Fruit fly (Drosophila melanogaster) whole organism, embryonic: ENCODE results near the gene COX7AL2.

Experiments
- ATbp ChIP-seq: fragments of 200-800 bp; sonication (Bioruptor generic); optimal IDR thresholded peaks from 2 replicates; lab custom pipeline; 2017; ENCODE audit warnings: missing biosample characterization, mild to moderate bottlenecking, missing genetic modification characterization, missing genetic modification reagents
- Atf3 ChIP-seq: fragments of 200-800 bp; sonication (Bioruptor generic); optimal IDR thresholded peaks from 3 replicates; lab custom pipeline; 2016; ENCODE audit warnings: missing biosample characterization, missing genetic modification characterization
- Bdp1 ChIP-seq: fragments of 200-800 bp; sonication (Bioruptor generic); optimal IDR thresholded peaks from 3 replicates; lab custom pipeline; 2016; ENCODE audit warnings: missing biosample characterization, missing genetic modification characterization
- CG1024 ChIP-seq: fragments of 200-800 bp; sonication (Bioruptor generic); IDR thresholded peaks from 2 replicates; pipeline ENCODE4 v1.3.6; 2022; ENCODE audit warnings: missing biosample characterization, missing genetic modification characterization
- CG11723 ChIP-seq: fragments of 200-800 bp; sonication (Bioruptor generic); optimal IDR thresholded peaks from 2 replicates; lab custom pipeline; 2017; ENCODE audit warnings: missing biosample characterization, mild to moderate bottlenecking, missing genetic modification characterization
- CG14965 ChIP-seq: fragments of 200-800 bp; sonication (Bioruptor generic); optimal IDR thresholded peaks from 2 replicates; lab custom pipeline; 2016; ENCODE audit warnings: missing biosample characterization, missing genetic modification characterization, borderline replicate concordance
- CG1529 ChIP-seq: fragments of 200-800 bp; sonication (Bioruptor generic); optimal IDR thresholded peaks from 3 replicates; lab custom pipeline; 2018; ENCODE audit warnings: missing biosample characterization, missing genetic modification characterization
- CG17328 ChIP-seq: fragments of 200-800 bp; sonication (Bioruptor generic); IDR thresholded peaks from 2 replicates; pipeline ENCODE4 v1.3.6; 2022; ENCODE audit warnings: missing biosample characterization, missing genetic modification characterization
- CG17829 ChIP-seq: fragments of 200-800 bp; optimal IDR thresholded peaks from 2 replicates; lab custom pipeline; 2019; ENCODE audit warnings: missing biosample characterization, mild to moderate bottlenecking, missing genetic modification characterization, moderate library complexity
- CG3407 ChIP-seq: fragments of 200-800 bp; sonication (Bioruptor generic); optimal IDR thresholded peaks from 2 replicates; lab custom pipeline; 2018; ENCODE audit warnings: missing biosample characterization, mild to moderate bottlenecking, missing genetic modification characterization
- CG43689 ChIP-seq: fragments of 200-800 bp; sonication (Bioruptor generic); IDR thresholded peaks from 2 replicates; pipeline ENCODE4 v1.3.6; 2022; ENCODE audit warnings: missing biosample characterization, missing genetic modification characterization
- CG4820 ChIP-seq: fragments of 200-800 bp; sonication (Bioruptor generic); optimal IDR thresholded peaks from 3 replicates; lab custom pipeline; 2016; ENCODE audit warnings: missing biosample characterization, missing genetic modification characterization
- CG4854 ChIP-seq: fragments of 200-800 bp; sonication (Bioruptor generic); optimal IDR thresholded peaks from 2 replicates; lab custom pipeline; 2016; ENCODE audit warnings: missing biosample characterization, missing genetic modification characterization, inconsistent platforms
- CG6765 ChIP-seq: fragments of 200-800 bp; sonication (Bioruptor generic); optimal IDR thresholded peaks from 3 replicates; lab custom pipeline; 2017; ENCODE audit warnings: missing biosample characterization, mild to moderate bottlenecking, missing genetic modification characterization
- CG7839 ChIP-seq: fragments of 200-800 bp; sonication (Bioruptor generic); optimal IDR thresholded peaks from 3 replicates; lab custom pipeline; 2018; ENCODE audit warnings: missing biosample characterization, mild to moderate bottlenecking, missing genetic modification characterization, moderate library complexity
- Camta ChIP-seq: fragments of 200-800 bp; sonication (Bioruptor generic); optimal IDR thresholded peaks from 2 replicates; lab custom pipeline; 2016; ENCODE audit warnings: missing biosample characterization, missing genetic modification characterization
- Hmr ChIP-seq: fragments of 200-800 bp; sonication (Bioruptor generic); optimal IDR thresholded peaks from 3 replicates; lab custom pipeline; 2017; ENCODE audit warnings: mild to moderate bottlenecking, missing biosample characterization, missing genetic modification reagents, missing genetic modification characterization
- Lhr ChIP-seq: fragments of 200-800 bp; sonication (Bioruptor generic); optimal IDR thresholded peaks from 3 replicates; lab custom pipeline; 2017; ENCODE audit warnings: mild to moderate bottlenecking, missing biosample characterization, missing genetic modification reagents, missing genetic modification characterization
- NK7.1 ChIP-seq: fragments of 200-800 bp; sonication (Bioruptor generic); optimal IDR thresholded peaks from 3 replicates; lab custom pipeline; 2016; ENCODE audit warnings: missing biosample characterization, missing genetic modification characterization
- Nf-YC ChIP-seq: fragments of 200-800 bp; optimal IDR thresholded peaks from 3 replicates; lab custom pipeline; 2019; ENCODE audit warnings: missing biosample characterization, mild to moderate bottlenecking, missing genetic modification characterization, moderate library complexity
- NfI ChIP-seq: fragments of 200-800 bp; sonication (Bioruptor generic); optimal IDR thresholded peaks from 3 replicates; lab custom pipeline; 2018; ENCODE audit warnings: missing biosample characterization, mild to moderate bottlenecking, missing genetic modification characterization, moderate library complexity
- Oli ChIP-seq: fragments of 200-800 bp; sonication (Bioruptor generic); optimal IDR thresholded peaks from 2 replicates; lab custom pipeline; 2018; ENCODE audit warnings: missing biosample characterization, mild to moderate bottlenecking, missing genetic modification characterization, moderate library complexity
- Optix ChIP-seq: fragments of 200-800 bp; sonication (Bioruptor generic); IDR thresholded peaks from 3 replicates; pipeline ENCODE4 v1.3.6; 2022; ENCODE audit warnings: missing biosample characterization, missing genetic modification characterization
- Rfx ChIP-seq: fragments of 200-800 bp; sonication (Bioruptor generic); IDR thresholded peaks from 2 replicates; pipeline ENCODE4 v1.3.6; 2022; ENCODE audit warnings: missing biosample characterization, missing genetic modification characterization
- Sry-δ ChIP-seq: fragments of 200-800 bp; sonication (Bioruptor generic); optimal IDR thresholded peaks from 2 replicates; lab custom pipeline; 2016; ENCODE audit warnings: missing biosample characterization, missing genetic modification characterization
- Trl ChIP-seq, 3 experiments: fragments of >200 bp in 2 of 3; fragments of 200-800 bp in 1 of 3; sonication (Bioruptor generic) in 1 of 3; optimal IDR thresholded peaks; 2 replicates in 1 of 3; 3 replicates in 2 of 3; lab custom pipeline; 2016 to 2017; ENCODE audit warnings: missing biosample characterization in 1 of 3, missing genetic modification characterization in 1 of 3
- Xrp1 ChIP-seq: fragments of 200-800 bp; sonication (Bioruptor generic); IDR thresholded peaks from 2 replicates; pipeline ENCODE4 v1.3.6; 2022; ENCODE audit warnings: missing biosample characterization, missing genetic modification characterization
- corto ChIP-seq: fragments of 200-800 bp; sonication (Bioruptor generic); optimal IDR thresholded peaks from 2 replicates; lab custom pipeline; 2016; ENCODE audit warnings: missing biosample characterization, mild to moderate bottlenecking, missing genetic modification characterization, moderate library complexity
- dati ChIP-seq: fragments of 200-800 bp; sonication (Bioruptor generic); IDR thresholded peaks from 2 replicates; pipeline ENCODE4 v1.3.6; 2022; ENCODE audit warnings: missing biosample characterization, missing genetic modification characterization
- fd102C ChIP-seq: fragments of 200-800 bp; sonication (Bioruptor generic); optimal IDR thresholded peaks from 2 replicates; lab custom pipeline; 2018; ENCODE audit warnings: missing biosample characterization, mild to moderate bottlenecking, missing genetic modification characterization, moderate library complexity
- fd3F ChIP-seq: fragments of 200-800 bp; sonication (Bioruptor generic); optimal IDR thresholded peaks from 2 replicates; lab custom pipeline; 2018; ENCODE audit warnings: missing biosample characterization, mild to moderate bottlenecking, missing genetic modification characterization, moderate library complexity
- fru ChIP-seq: fragments of >200 bp; optimal IDR thresholded peaks from 2 replicates; lab custom pipeline; 2017
- ftz-f1 ChIP-seq: fragments of 200-800 bp; sonication (Bioruptor generic); optimal IDR thresholded peaks from 2 replicates; lab custom pipeline; 2016; ENCODE audit warnings: missing biosample characterization, missing genetic modification characterization
- gem ChIP-seq: fragments of 200-800 bp; sonication (Bioruptor generic); optimal IDR thresholded peaks from 2 replicates; lab custom pipeline; 2019; ENCODE audit warnings: missing biosample characterization, mild to moderate bottlenecking, missing genetic modification characterization, moderate library complexity
- gsb-n ChIP-seq: fragments of 200-800 bp; sonication (Bioruptor generic); optimal IDR thresholded peaks from 3 replicates; lab custom pipeline; 2018; ENCODE audit warnings: missing biosample characterization, mild to moderate bottlenecking, missing genetic modification characterization
- gt ChIP-seq: fragments of 200-800 bp; sonication (Bioruptor generic); IDR thresholded peaks from 2 replicates; pipeline ENCODE4 v1.3.6; 2022; ENCODE audit warnings: missing biosample characterization, missing genetic modification characterization
- kah ChIP-seq: fragments of 200-800 bp; sonication (Bioruptor generic); optimal IDR thresholded peaks from 2 replicates; lab custom pipeline; 2018; ENCODE audit warnings: missing biosample characterization, mild to moderate bottlenecking, missing genetic modification characterization
- kni ChIP-seq: fragments of 200-800 bp; sonication (Bioruptor generic); optimal IDR thresholded peaks from 3 replicates; lab custom pipeline; 2017; ENCODE audit warnings: mild to moderate bottlenecking, missing biosample characterization, missing genetic modification reagents, missing genetic modification characterization
- nmo ChIP-seq: fragments of 200-800 bp; sonication (Bioruptor generic); optimal IDR thresholded peaks from 2 replicates; lab custom pipeline; 2018; ENCODE audit warnings: missing biosample characterization, mild to moderate bottlenecking, missing genetic modification characterization, moderate library complexity
- pho ChIP-seq: fragments of 200-800 bp; sonication (Bioruptor generic); optimal IDR thresholded peaks from 2 replicates; lab custom pipeline; 2016; ENCODE audit warnings: missing biosample characterization, missing genetic modification characterization
- phol ChIP-seq: fragments of 200-800 bp; sonication (Bioruptor generic); optimal IDR thresholded peaks from 3 replicates; lab custom pipeline; 2018; ENCODE audit warnings: missing biosample characterization, mild to moderate bottlenecking, missing genetic modification characterization, moderate library complexity
- pita ChIP-seq: fragments of 200-800 bp; sonication (Bioruptor generic); optimal IDR thresholded peaks from 2 replicates; lab custom pipeline; 2017; ENCODE audit warnings: missing biosample characterization, mild to moderate bottlenecking, missing genetic modification characterization
- psq ChIP-seq: fragments of 200-800 bp; sonication (Bioruptor generic); optimal IDR thresholded peaks from 2 replicates; lab custom pipeline; 2017; ENCODE audit warnings: missing biosample characterization, missing genetic modification characterization
- sisA ChIP-seq: fragments of 200-800 bp; sonication (Bioruptor generic); IDR thresholded peaks from 2 replicates; pipeline ENCODE4 v1.3.6; 2022; ENCODE audit warnings: missing biosample characterization, missing genetic modification characterization
- sr ChIP-seq: fragments of 200-800 bp; sonication (Bioruptor generic); IDR thresholded peaks from 3 replicates; pipeline ENCODE4 v1.3.6; 2022; ENCODE audit warnings: missing biosample characterization, missing genetic modification characterization
- stc ChIP-seq: fragments of 200-800 bp; sonication (Bioruptor generic); IDR thresholded peaks from 2 replicates; pipeline ENCODE4 v1.3.6; 2022; ENCODE audit warnings: missing biosample characterization, missing genetic modification characterization
- twi ChIP-seq: fragments of 200-800 bp; optimal IDR thresholded peaks from 2 replicates; lab custom pipeline; 2019; ENCODE audit warnings: missing biosample characterization, mild to moderate bottlenecking, missing genetic modification characterization, moderate library complexity
- zen2 ChIP-seq: fragments of 200-800 bp; sonication (Bioruptor generic); IDR thresholded peaks from 3 replicates; pipeline ENCODE4 v1.3.6; 2022; ENCODE audit warnings: missing biosample characterization, missing genetic modification characterization; ENCODE audit not compliant: partially characterized antibody

The COX7AL2 gene

dm6 chr2L:2161244-2162243 is 36.2 kb downstream of the COX7AL2 start (continued):
- TF ChIP-seq Trl (optimal IDR thresholded peaks at IDR 0.05; lab: Kevin White, UChicago) = peak; percentile 63 to 72
- TF ChIP-seq Trl (GFP tag; optimal IDR thresholded peaks at IDR 0.05; lab: Kevin White, UChicago) = no peak
- no peak for TF ChIP-seq Bdp1 (GFP tag; lab: Kevin White, UChicago)
- peak; percentile 27 for TF ChIP-seq gsb-n (tag; lab: Kevin White, UChicago)
- TF ChIP-seq gt (GFP tag; lab: Robert Waterston, UW) = no peak
- TF ChIP-seq CG1024 (GFP tag; lab: Robert Waterston, UW) = no peak
- peak; percentile 20 for TF ChIP-seq twi (tag; lab: Kevin White, UChicago)
- no peak for TF ChIP-seq Hmr (GFP tag; lab: Kevin White, UChicago)
- peak; percentile 47 for TF ChIP-seq Xrp1 (GFP tag; lab: Robert Waterston, UW)
- TF ChIP-seq ftz-f1 (GFP tag; lab: Kevin White, UChicago) = peak; percentile 52
- no peak for TF ChIP-seq pho (GFP tag; lab: Kevin White, UChicago)
- TF ChIP-seq Atf3 (GFP tag; lab: Kevin White, UChicago) = peak; percentile 2
- TF ChIP-seq dati (GFP tag; lab: Robert Waterston, UW) = no peak
- TF ChIP-seq fd3F (GFP tag; lab: Kevin White, UChicago) = no peak
- no peak for TF ChIP-seq zen2 (GFP tag; lab: Robert Waterston, UW)
- TF ChIP-seq Camta (GFP tag; lab: Kevin White, UChicago) = peak; percentile 7
- 0 out of 2 replicates have a peak, but pooled peaks have one; percentile 6 for TF ChIP-seq CG17328 (GFP tag; lab: Robert Waterston, UW)
- no peak for TF ChIP-seq pita (GFP tag; lab: Kevin White, UChicago)
- peak; percentile 37; the same call in 1 of the 2 replicates for TF ChIP-seq CG43689 (GFP tag; lab: Robert Waterston, UW)
- TF ChIP-seq NK7.1 (GFP tag; lab: Kevin White, UChicago) = peak; percentile 19
- peak; percentile 3 for TF ChIP-seq CG6765 (GFP tag; lab: Kevin White, UChicago)
- no peak for TF ChIP-seq fru (lab: Kevin White, UChicago)
- TF ChIP-seq kni (GFP tag; lab: Kevin White, UChicago) = peak; percentile 98
- no peak for TF ChIP-seq Sry-δ (GFP tag; lab: Kevin White, UChicago)
- TF ChIP-seq ATbp (GFP tag; lab: Kevin White, UChicago) = peak; percentile 40
- no peak for TF ChIP-seq kah (GFP tag; lab: Kevin White, UChicago)
- TF ChIP-seq CG1529 (GFP tag; lab: Kevin White, UChicago) = no peak
- TF ChIP-seq CG14965 (GFP tag; lab: Kevin White, UChicago) = no peak
- peak; percentile 47 for TF ChIP-seq psq (GFP tag; lab: Kevin White, UChicago)
- TF ChIP-seq Lhr (GFP tag; lab: Kevin White, UChicago) = no peak
- TF ChIP-seq CG4854 (GFP tag; lab: Kevin White, UChicago) = no peak
- peak; percentile 15 for TF ChIP-seq CG4820 (GFP tag; lab: Kevin White, UChicago)
- peak; percentile 99 for TF ChIP-seq sr (GFP tag; lab: Robert Waterston, UW)
- TF ChIP-seq CG3407 (GFP tag; lab: Kevin White, UChicago) = peak; percentile 13
- peak; percentile 68 for TF ChIP-seq phol
- TF ChIP-seq Oli (tag; lab: Kevin White, UChicago) = peak; percentile 75
- no peak for TF ChIP-seq CG7839 (tag; lab: Kevin White, UChicago)
- peak; percentile 27 for TF ChIP-seq NfI
- no peak for TF ChIP-seq Nf-YC (tag; lab: Kevin White, UChicago)
- no peak for TF ChIP-seq stc (GFP tag; lab: Robert Waterston, UW)
- TF ChIP-seq sisA (GFP tag; lab: Robert Waterston, UW) = peak; percentile 53; the same call in 1 of the 2 replicates
- no peak for TF ChIP-seq CG11723
- TF ChIP-seq nmo (GFP tag; lab: Kevin White, UChicago) = peak; percentile 65
- TF ChIP-seq Optix (GFP tag; lab: Robert Waterston, UW) = no peak
- peak; percentile 69 for TF ChIP-seq gem (tag; lab: Kevin White, UChicago)
- TF ChIP-seq CG17829 (tag; lab: Kevin White, UChicago) = peak; percentile 6
- no peak for TF ChIP-seq corto (GFP tag; lab: Kevin White, UChicago)
- no peak for TF ChIP-seq fd102C
- TF ChIP-seq Rfx (GFP tag; lab: Robert Waterston, UW) = peak; percentile 5; the same call in 1 of the 2 replicates
